Worm (Caenorhabditis elegans) whole organism, L2 larva: ENCODE results near the gene R05G6.9.

Experiments
- C34F6.9 ChIP-seq: fragments of 150-350 bp; optimal IDR thresholded peaks from 2 replicates; lab custom pipeline; 2014; ENCODE audit warnings: missing biosample characterization, missing genetic modification characterization
- R02D3.7 ChIP-seq: fragments of 150-350 bp; optimal IDR thresholded peaks from 2 replicates; lab custom pipeline; 2014; ENCODE audit warnings: missing biosample characterization, missing genetic modification characterization
- Y55F3AM.14 ChIP-seq: fragments of 200-800 bp; sonication (Bioruptor generic); optimal IDR thresholded peaks from 2 replicates; lab custom pipeline; 2018; ENCODE audit warnings: mild to moderate bottlenecking, missing genetic modification characterization, missing compliant biosample characterization
- alr-1 ChIP-seq: fragments of 150-350 bp; optimal IDR thresholded peaks from 2 replicates; lab custom pipeline; 2014; ENCODE audit warnings: missing biosample characterization, missing genetic modification characterization
- ama-1 ChIP-seq: fragments of 150-350 bp; optimal IDR thresholded peaks from 2 replicates; lab custom pipeline; 2018; ENCODE audit warnings: inconsistent platforms
- blmp-1 ChIP-seq: sonication (generic microtip); optimal IDR thresholded peaks from 2 replicates; lab custom pipeline; 2017; ENCODE audit warnings: missing genetic modification characterization, mild to moderate bottlenecking, missing compliant biosample characterization, antibody characterized with exemption, moderate library complexity; ENCODE audit not compliant: insufficient read depth
- ceh-16 ChIP-seq: fragments of 150-350 bp; optimal IDR thresholded peaks from 2 replicates; lab custom pipeline; 2014; ENCODE audit warnings: missing biosample characterization, missing genetic modification characterization
- ceh-82 ChIP-seq: fragments of 150-350 bp; optimal IDR thresholded peaks from 2 replicates; lab custom pipeline; 2014; ENCODE audit warnings: missing biosample characterization, missing genetic modification characterization
- crh-2 ChIP-seq: sonication (generic microtip); optimal IDR thresholded peaks from 2 replicates; lab custom pipeline; 2017; ENCODE audit warnings: missing biosample characterization, missing genetic modification characterization
- dmd-4 ChIP-seq: sonication (generic microtip); optimal IDR thresholded peaks from 2 replicates; lab custom pipeline; 2017; ENCODE audit warnings: missing biosample characterization, missing genetic modification characterization
- egl-27 ChIP-seq: sonication (generic microtip); optimal IDR thresholded peaks from 3 replicates; lab custom pipeline; 2017; ENCODE audit warnings: missing biosample characterization, missing genetic modification reagents, missing genetic modification characterization
- elt-1 ChIP-seq: fragments of 150-350 bp; optimal IDR thresholded peaks from 2 replicates; lab custom pipeline; 2014; ENCODE audit warnings: missing biosample characterization, missing genetic modification characterization
- elt-3 ChIP-seq: sonication (generic microtip); optimal IDR thresholded peaks from 2 replicates; lab custom pipeline; 2017; ENCODE audit warnings: missing biosample characterization, missing genetic modification characterization
- fos-1 ChIP-seq: fragments of 150-350 bp; optimal IDR thresholded peaks from 2 replicates; lab custom pipeline; 2014; ENCODE audit warnings: missing biosample characterization, missing genetic modification characterization
- gmeb-1 ChIP-seq: fragments of 150-350 bp; optimal IDR thresholded peaks from 2 replicates; lab custom pipeline; 2014; ENCODE audit warnings: missing biosample characterization, missing genetic modification characterization
- lin-11 ChIP-seq: fragments of 150-350 bp; sonication (generic microtip); optimal IDR thresholded peaks from 2 replicates; lab custom pipeline; 2014; ENCODE audit warnings: missing biosample characterization, missing genetic modification characterization, inconsistent platforms, mixed read lengths
- lin-39 ChIP-seq: fragments of 150-350 bp; optimal IDR thresholded peaks from 2 replicates; lab custom pipeline; 2014; ENCODE audit warnings: missing biosample characterization, missing genetic modification reagents, missing genetic modification characterization
- lsy-2 ChIP-seq, 2 experiments: fragments of 150-350 bp in 1 of 2; sonication (generic microtip) in 1 of 2; optimal IDR thresholded peaks; 2 replicates each; lab custom pipeline; 2014 to 2017; ENCODE audit warnings: missing biosample characterization in 2 of 2, missing genetic modification characterization in 2 of 2
- mab-5 ChIP-seq: fragments of 150-350 bp; optimal IDR thresholded peaks from 2 replicates; lab custom pipeline; 2014; ENCODE audit warnings: missing biosample characterization, missing genetic modification characterization
- nhr-10 ChIP-seq: sonication (generic microtip); optimal IDR thresholded peaks from 2 replicates; lab custom pipeline; 2017; ENCODE audit warnings: missing biosample characterization, missing genetic modification characterization
- nhr-11 ChIP-seq: fragments of 150-350 bp; optimal IDR thresholded peaks from 2 replicates; lab custom pipeline; 2014; ENCODE audit warnings: missing biosample characterization, missing genetic modification characterization
- nhr-129 ChIP-seq: fragments of 150-350 bp; optimal IDR thresholded peaks from 2 replicates; lab custom pipeline; 2014; ENCODE audit warnings: missing biosample characterization, missing genetic modification characterization
- nhr-21 ChIP-seq: fragments of 150-350 bp; optimal IDR thresholded peaks from 2 replicates; lab custom pipeline; 2014; ENCODE audit warnings: missing biosample characterization, missing genetic modification characterization
- nhr-23 ChIP-seq: fragments of 150-350 bp; optimal IDR thresholded peaks from 2 replicates; lab custom pipeline; 2014; ENCODE audit warnings: missing biosample characterization, missing genetic modification reagents, missing genetic modification characterization
- nhr-25 ChIP-seq: fragments of 150-350 bp; sonication (generic microtip); optimal IDR thresholded peaks from 3 replicates; lab custom pipeline; 2014; ENCODE audit warnings: missing biosample characterization, missing genetic modification characterization
- nhr-6 ChIP-seq: fragments of 150-350 bp; optimal IDR thresholded peaks from 2 replicates; lab custom pipeline; 2014; ENCODE audit warnings: missing biosample characterization, missing genetic modification characterization
- nhr-77 ChIP-seq: fragments of 150-350 bp; optimal IDR thresholded peaks from 2 replicates; lab custom pipeline; 2014; ENCODE audit warnings: missing biosample characterization, missing genetic modification characterization
- peb-1 ChIP-seq: fragments of 150-350 bp; optimal IDR thresholded peaks from 2 replicates; lab custom pipeline; 2014; ENCODE audit warnings: missing biosample characterization, missing genetic modification characterization
- sem-4 ChIP-seq: fragments of 150-350 bp; optimal IDR thresholded peaks from 2 replicates; lab custom pipeline; 2014; ENCODE audit warnings: missing biosample characterization, missing genetic modification reagents, missing genetic modification characterization
- unc-55 ChIP-seq: fragments of 150-350 bp; sonication (generic microtip); optimal IDR thresholded peaks from 3 replicates; lab custom pipeline; 2014; ENCODE audit warnings: missing biosample characterization, missing genetic modification reagents, missing genetic modification characterization
- unc-62 ChIP-seq: fragments of 150-350 bp; optimal IDR thresholded peaks from 2 replicates; lab custom pipeline; 2014; ENCODE audit warnings: missing biosample characterization, missing genetic modification reagents, missing genetic modification characterization
- zag-1 ChIP-seq: fragments of 150-350 bp; optimal IDR thresholded peaks from 2 replicates; lab custom pipeline; 2014; ENCODE audit warnings: missing biosample characterization, missing genetic modification characterization
- ztf-1 ChIP-seq: fragments of 200-800 bp; sonication (Bioruptor generic); conservative IDR thresholded peaks from 2 replicates; pipeline ENCODE4 v1.3.6; 2022; ENCODE audit warnings: missing genetic modification characterization, missing compliant biosample characterization
- ztf-11 ChIP-seq: sonication (generic microtip); optimal IDR thresholded peaks from 2 replicates; lab custom pipeline; 2017; ENCODE audit warnings: missing biosample characterization, missing genetic modification characterization
- ztf-4 ChIP-seq: fragments of 150-350 bp; optimal IDR thresholded peaks from 2 replicates; lab custom pipeline; 2014; ENCODE audit warnings: missing biosample characterization, missing genetic modification characterization

Gene R05G6.9

ce11 chrIV:7558653-7559052, 42.6 kb upstream of the R05G6.9 start:
- TF ChIP-seq peb-1 (tag; lab: Kevin White, UChicago) (no peak), nhr-21 (tag; lab: Kevin White, UChicago) (no peak), C34F6.9 (tag; lab: Kevin White, UChicago) (no peak), ztf-1 (GFP tag; lab: Robert Waterston, UW) (no peak), mab-5 (tag; lab: Kevin White, UChicago) (no peak), gmeb-1 (no peak), unc-62 (GFP tag; lab: Kevin White, UChicago) (no peak), sem-4 (tag; lab: Kevin White, UChicago) (no peak), elt-3 (no peak), nhr-129 (tag; lab: Kevin White, UChicago) (no peak), nhr-10 (tag; lab: Kevin White, UChicago) (no peak), ama-1 (lab: Kevin White, UChicago) (no peak), fos-1 (tag; lab: Kevin White, UChicago) (no peak), R02D3.7 (tag; lab: Kevin White, UChicago) (no peak), zag-1 (tag; lab: Kevin White, UChicago) (no peak), nhr-23 (tag; lab: Kevin White, UChicago) (no peak), ztf-11 (no peak)

- TF ChIP-seq C34F6.9 (tag; lab: Kevin White, UChicago) (peak; percentile 7), fos-1 (tag; lab: Kevin White, UChicago) (no peak), blmp-1 (no peak), lin-39 (tag; lab: Kevin White, UChicago) (no peak), nhr-21 (tag; lab: Kevin White, UChicago) (no peak), sem-4 (tag; lab: Kevin White, UChicago) (no peak), nhr-6 (no peak), ceh-82 (tag; lab: Kevin White, UChicago) (no peak), egl-27 (tag; lab: Kevin White, UChicago) (no peak)
- TF ChIP-seq, all 48 proteins: peak for 1
Observed at ce11 chrIV:7556265-7556866, 40.3 kb upstream of the R05G6.9 start, which contains the start of the genes F49E8.7, F49E8.8 and nprl-2. TSS of gene F49E8.7 (minus strand) at chrIV:7556365. TSS of gene F49E8.8 (plus strand) at chrIV:7556637. TSS of gene nprl-2 (plus strand) at chrIV:7556816.

- TF ChIP-seq lin-11 (tag; lab: Kevin White, UChicago) (no peak), nhr-25 (tag; lab: Kevin White, UChicago) (no peak), C34F6.9 (tag; lab: Kevin White, UChicago) (peak; percentile 43), nhr-11 (tag; lab: Kevin White, UChicago) (no peak), R02D3.7 (tag; lab: Kevin White, UChicago) (no peak), ztf-1 (GFP tag; lab: Robert Waterston, UW) (no peak), alr-1 (tag; lab: Kevin White, UChicago) (no peak), ceh-82 (tag; lab: Kevin White, UChicago) (no peak), elt-1 (tag; lab: Kevin White, UChicago) (no peak), crh-2 (tag; lab: Kevin White, UChicago) (no peak), sem-4 (tag; lab: Kevin White, UChicago) (no peak), nhr-21 (tag; lab: Kevin White, UChicago) (peak; percentile 2), lsy-2 (tag; optimal IDR thresholded peaks at IDR 0.05; lab: Kevin White, UChicago) (peak in 1 of 2 experiments; percentile 4), ceh-16 (tag; lab: Kevin White, UChicago) (no peak), dmd-4 (no peak), zag-1 (tag; lab: Kevin White, UChicago) (no peak), egl-27 (tag; lab: Kevin White, UChicago) (no peak), gmeb-1 (no peak), unc-55 (GFP tag; lab: Kevin White, UChicago) (peak; percentile 53), nhr-77 (tag; lab: Kevin White, UChicago) (no peak), ztf-11 (no peak), elt-3 (no peak), ztf-4 (tag; lab: Kevin White, UChicago) (no peak), Y55F3AM.14 (GFP tag; lab: Kevin White, UChicago) (no peak)
- TF ChIP-seq, all 48 proteins: peak for 4
Observed at ce11 chrIV:7554351-7554750, 38.3 kb upstream of the R05G6.9 start, which contains the start of gene F49E8.6. TSS of gene F49E8.6 (minus strand) at chrIV:7554667.
